Worm (Caenorhabditis elegans): Measurements from ENCODE around the gene hhat-1.
A peak's percentile ranks its signal among the peaks of the same experiment; 100 is the strongest.

The hhat-1 gene

ce11 chrII:14643983-14644382, 34.3 kb upstream of the hhat-1 start, which contains the start of gene atgp-2:
TSS of gene atgp-2 (minus strand) at chrII:14644083.
- TF ChIP-seq ceh-6 (GFP tag; optimal IDR thresholded peaks at IDR 0.05) = no peak
- no peak for TF ChIP-seq fkh-6 (tag; optimal IDR thresholded peaks at IDR 0.05)
- TF ChIP-seq pha-4 (tag; optimal IDR thresholded peaks at IDR 0.05) = no peak

- TF ChIP-seq ref-2 (tag; optimal IDR thresholded peaks at IDR 0.05) (no peak), unc-42 (tag; optimal IDR thresholded peaks at IDR 0.05) (peak; percentile 59)
Observed at ce11 chrII:14644465-14644864, 33.8 kb upstream of the hhat-1 start.

- peak; percentile 88 for TF ChIP-seq unc-55 (GFP tag; optimal IDR thresholded peaks at IDR 0.05)
- no peak for TF ChIP-seq hlh-6 (tag; optimal IDR thresholded peaks at IDR 0.05)
- no peak for TF ChIP-seq pax-1 (tag; optimal IDR thresholded peaks at IDR 0.05)
- TF ChIP-seq ceh-34 (tag; optimal IDR thresholded peaks at IDR 0.05) = peak; percentile 65
- TF ChIP-seq dve-1 (tag; optimal IDR thresholded peaks at IDR 0.05) = peak; percentile 17
- peak; percentile 35 for TF ChIP-seq ceh-31 (tag; optimal IDR thresholded peaks at IDR 0.05)
- no peak for TF ChIP-seq pat-9 (tag; optimal IDR thresholded peaks at IDR 0.05)
- peak; percentile 30 for TF ChIP-seq nfya-1 (tag; optimal IDR thresholded peaks at IDR 0.05)
- TF ChIP-seq ceh-18 (tag; optimal IDR thresholded peaks at IDR 0.05) = peak; percentile 64
- peak; percentile 12 for TF ChIP-seq tbx-2 (tag; optimal IDR thresholded peaks at IDR 0.05)
- no peak for TF ChIP-seq gmeb-2 (tag; optimal IDR thresholded peaks at IDR 0.05)
- TF ChIP-seq dmd-4 (tag; optimal IDR thresholded peaks at IDR 0.05; ENCODE audit: borderline replicate concordance) = no peak
- TF ChIP-seq ceh-19 (GFP tag; optimal IDR thresholded peaks at IDR 0.05) = no peak
- no peak for TF ChIP-seq ttx-3 (tag; optimal IDR thresholded peaks at IDR 0.05)
Observed at ce11 chrII:14645290-14645689, 33.0 kb upstream of the hhat-1 start.

ce11 chrII:14647550-14647949, 30.7 kb upstream of the hhat-1 start:
- TF ChIP-seq lin-11 (tag; optimal IDR thresholded peaks at IDR 0.05) (no peak), unc-55 (GFP tag; optimal IDR thresholded peaks at IDR 0.05) (no peak)

ce11 chrII:14664647-14665518, 13.4 kb upstream of the hhat-1 start:
- TF ChIP-seq sdc-2 (tag; optimal IDR thresholded peaks at IDR 0.05) (no peak), zip-5 (tag; optimal IDR thresholded peaks at IDR 0.05) (no peak), sox-2 (GFP tag; IDR thresholded peaks at IDR 0.05) (no peak), ceh-6 (GFP tag; optimal IDR thresholded peaks at IDR 0.05) (no peak), ceh-30 (tag; optimal IDR thresholded peaks at IDR 0.05) (no peak), ceh-45 (GFP tag; IDR thresholded peaks at IDR 0.05) (no peak), unc-42 (tag; optimal IDR thresholded peaks at IDR 0.05) (no peak), hlh-13 (GFP tag; optimal IDR thresholded peaks at IDR 0.05) (no peak)

- no peak for TF ChIP-seq fkh-6 (tag; optimal IDR thresholded peaks at IDR 0.05)
- TF ChIP-seq ztf-16 (tag; optimal IDR thresholded peaks at IDR 0.05) = no peak
- TF ChIP-seq ttx-3 (tag; optimal IDR thresholded peaks at IDR 0.05) = no peak
- no peak for TF ChIP-seq sox-4 (tag; optimal IDR thresholded peaks at IDR 0.05)
- no peak for TF ChIP-seq eyg-1 (tag; optimal IDR thresholded peaks at IDR 0.05)
- no peak for TF ChIP-seq sdc-2 (tag; optimal IDR thresholded peaks at IDR 0.05)
- TF ChIP-seq ceh-14 (tag; optimal IDR thresholded peaks at IDR 0.05) = no peak
- TF ChIP-seq ceh-22 (tag; optimal IDR thresholded peaks at IDR 0.05) = no peak
- TF ChIP-seq ceh-2 (tag; optimal IDR thresholded peaks at IDR 0.05) = no peak
- TF ChIP-seq npax-4 (tag; optimal IDR thresholded peaks at IDR 0.05) = no peak
- no peak for TF ChIP-seq ceh-19 (GFP tag; optimal IDR thresholded peaks at IDR 0.05)
- TF ChIP-seq hlh-6 (tag; optimal IDR thresholded peaks at IDR 0.05) = no peak
- TF ChIP-seq T23F11.4 (GFP tag; optimal IDR thresholded peaks at IDR 0.05) = no peak
- no peak for TF ChIP-seq fax-1 (tag; optimal IDR thresholded peaks at IDR 0.05)
- TF ChIP-seq gmeb-2 (tag; optimal IDR thresholded peaks at IDR 0.05) = no peak
Observed at ce11 chrII:14666274-14666673, 12.0 kb upstream of the hhat-1 start.

Measured in whole organism, late embryonic.